Fruit fly (Drosophila melanogaster): Measurements from ENCODE around the gene Tsp5D.

Tsp5D gene

dm6 chrX:6074845-6075244 is at the start of gene Tsp5D (continued):
- peak; percentile 98 for TF ChIP-seq CG32006 (GFP tag; optimal IDR thresholded peaks at IDR 0.05)
- TF ChIP-seq CG6854 (GFP tag; optimal IDR thresholded peaks at IDR 0.05): no peak
- peak; percentile 84 to 87 for TF ChIP-seq ss (GFP tag; optimal IDR thresholded peaks at IDR 0.05)
- TF ChIP-seq dsx (GFP tag; optimal IDR thresholded peaks at IDR 0.05; ENCODE audit: poor library complexity, severe bottlenecking): peak; percentile 82
- no peak for TF ChIP-seq Hr39 (GFP tag; optimal IDR thresholded peaks at IDR 0.05)
- TF ChIP-seq Ets21C (GFP tag; optimal IDR thresholded peaks at IDR 0.05): no peak
- TF ChIP-seq esn (GFP tag; optimal IDR thresholded peaks at IDR 0.05): peak; percentile 36

- TF ChIP-seq cyc (GFP tag; optimal IDR thresholded peaks at IDR 0.05): peak; percentile 24
- TF ChIP-seq CG11294 (GFP tag; IDR thresholded peaks at IDR 0.05): no peak
- peak; percentile 23 for TF ChIP-seq Hr39 (GFP tag; optimal IDR thresholded peaks at IDR 0.05)
- TF ChIP-seq CG3919 (GFP tag; optimal IDR thresholded peaks at IDR 0.05): peak; percentile 18
- TF ChIP-seq vri (GFP tag; optimal IDR thresholded peaks at IDR 0.05): no peak
- TF ChIP-seq CG31627 (GFP tag; optimal IDR thresholded peaks at IDR 0.05): peak; percentile 8
These were observed 35.2 kb upstream of the Tsp5D start for dm6 chrX:6109872-6110271.

dm6 chrX:6104724-6105123 is 30.1 kb upstream of the Tsp5D start:
- TF ChIP-seq Hr39 (GFP tag; optimal IDR thresholded peaks at IDR 0.05) (no peak), fd59A (GFP tag; optimal IDR thresholded peaks at IDR 0.05) (no peak), CG6163 (GFP tag; IDR thresholded peaks at IDR 0.05) (no peak), lz (GFP tag; optimal IDR thresholded peaks at IDR 0.05) (no peak), CG34406 (GFP tag; optimal IDR thresholded peaks at IDR 0.05) (no peak), CG6792 (GFP tag; optimal IDR thresholded peaks at IDR 0.05) (no peak), CG15336 (GFP tag; IDR thresholded peaks at IDR 0.05) (no peak), CG32006 (GFP tag; optimal IDR thresholded peaks at IDR 0.05) (no peak), Eip93F (GFP tag; optimal IDR thresholded peaks at IDR 0.05) (no peak), CG3919 (GFP tag; optimal IDR thresholded peaks at IDR 0.05) (no peak), Sox14 (GFP tag; optimal IDR thresholded peaks at IDR 0.05) (no peak), CG11762 (GFP tag; optimal IDR thresholded peaks at IDR 0.05; ENCODE audit: insufficient read depth) (no peak), achi (GFP tag; optimal IDR thresholded peaks at IDR 0.05) (no peak), CG6276 (GFP tag; optimal IDR thresholded peaks at IDR 0.05) (no peak), CG8119 (GFP tag; IDR thresholded peaks at IDR 0.05) (no peak), dac (GFP tag; optimal IDR thresholded peaks at IDR 0.05) (no peak), CG10669 (GFP tag; optimal IDR thresholded peaks at IDR 0.05) (no peak)

dm6 chrX:6097578-6097977 is 22.9 kb upstream of the Tsp5D start:
- TF ChIP-seq esn (GFP tag; optimal IDR thresholded peaks at IDR 0.05) (no peak), CG11294 (GFP tag; IDR thresholded peaks at IDR 0.05) (peak; percentile 46), Eip78C (GFP tag) (peak; percentile 89), Eip75B (GFP tag; optimal IDR thresholded peaks at IDR 0.05) (peak; percentile 58), CG31627 (GFP tag; optimal IDR thresholded peaks at IDR 0.05) (peak; percentile 70), spab (GFP tag; optimal IDR thresholded peaks at IDR 0.05) (peak; percentile 45), CG15336 (GFP tag; IDR thresholded peaks at IDR 0.05) (peak; percentile 53; the same call in 1 of the 2 replicates), Gug (GFP tag; IDR thresholded peaks at IDR 0.05) (peak; percentile 44; the same call in 1 of the 2 replicates), vri (GFP tag; optimal IDR thresholded peaks at IDR 0.05) (peak; percentile 54), salr (GFP tag; optimal IDR thresholded peaks at IDR 0.05) (no peak), Blimp-1 (GFP tag; optimal IDR thresholded peaks at IDR 0.05) (no peak), CG10631 (GFP tag; optimal IDR thresholded peaks at IDR 0.05) (peak; percentile 46), topi (GFP tag; optimal IDR thresholded peaks at IDR 0.05) (peak; percentile 74), Sox15 (GFP tag; optimal IDR thresholded peaks at IDR 0.05) (peak; percentile 52), ss (GFP tag; optimal IDR thresholded peaks at IDR 0.05) (peak in 1 of 2 experiments; percentile 25), eg (GFP tag; IDR thresholded peaks at IDR 0.05) (peak; percentile 78), Hr4 (GFP tag; optimal IDR thresholded peaks at IDR 0.05) (peak; percentile 47), CG8632 (GFP tag; optimal IDR thresholded peaks at IDR 0.05) (peak; percentile 48), CG6808 (GFP tag; optimal IDR thresholded peaks at IDR 0.05) (peak; percentile 16), Eip93F (GFP tag; optimal IDR thresholded peaks at IDR 0.05) (no peak), CG32006 (GFP tag; optimal IDR thresholded peaks at IDR 0.05) (peak; percentile 57), Met (GFP tag; optimal IDR thresholded peaks at IDR 0.05) (peak; percentile 76), CG1621 (tag; optimal IDR thresholded peaks at IDR 0.05) (peak; percentile 53), dsx (GFP tag; optimal IDR thresholded peaks at IDR 0.05; ENCODE audit: poor library complexity, severe bottlenecking) (peak; percentile 43), Hr38 (GFP tag; optimal IDR thresholded peaks at IDR 0.05) (no peak), fkh (GFP tag; optimal IDR thresholded peaks at IDR 0.05) (no peak), Lpt (GFP tag; optimal IDR thresholded peaks at IDR 0.05) (no peak), Smox (GFP tag; optimal IDR thresholded peaks at IDR 0.05) (peak; percentile 64), lz (GFP tag; optimal IDR thresholded peaks at IDR 0.05) (peak; percentile 74)

Measured in whole organism, prepupa.